Worm (Caenorhabditis elegans): ENCODE results near the gene pals-39.

pals-39 gene

DNA sequence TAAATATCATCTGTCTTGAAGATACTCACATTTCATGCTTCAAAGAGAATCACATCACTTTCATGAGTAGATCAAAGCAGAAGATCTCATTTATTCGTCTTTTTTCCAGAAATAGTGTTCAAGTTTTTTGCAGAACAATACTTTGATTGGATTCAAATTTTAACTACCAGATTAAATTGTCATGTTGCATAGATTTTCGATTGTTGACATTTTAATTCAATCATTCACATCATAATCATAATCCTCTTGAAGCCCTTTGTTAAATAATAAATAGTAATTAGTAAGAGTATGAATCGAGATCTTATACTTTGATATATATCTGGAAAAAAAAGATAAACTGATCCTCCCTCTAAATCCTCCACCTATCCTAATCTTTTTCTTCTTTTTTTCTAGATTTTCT is 15.8 kb downstream of the pals-39 start:
- TF ChIP-seq tlp-1 (tag; optimal IDR thresholded peaks at IDR 0.05) (no peak), nhr-84 (tag; optimal IDR thresholded peaks at IDR 0.05) (no peak), pax-3 (tag; optimal IDR thresholded peaks at IDR 0.05) (peak; percentile 70), dsc-1 (tag; optimal IDR thresholded peaks at IDR 0.05) (peak; percentile 51), nhr-90 (tag; optimal IDR thresholded peaks at IDR 0.05; ENCODE audit: poor library complexity) (no peak), efl-1 (optimal IDR thresholded peaks at IDR 0.05) (no peak), efl-1 (GFP tag; optimal IDR thresholded peaks at IDR 0.05 in 1 of 2) (no peak), mef-2 (tag; optimal IDR thresholded peaks at IDR 0.05) (no peak), irx-1 (tag; optimal IDR thresholded peaks at IDR 0.05) (no peak), zag-1 (tag; optimal IDR thresholded peaks at IDR 0.05) (no peak), efl-3 (GFP tag; optimal IDR thresholded peaks at IDR 0.05) (no peak), dpl-1 (GFP tag; optimal IDR thresholded peaks at IDR 0.05) (no peak), lin-15B (tag; optimal IDR thresholded peaks at IDR 0.05) (no peak), mdl-1 (tag; optimal IDR thresholded peaks at IDR 0.05) (no peak)

ce11 chrV:12421360-12421759 is 22.3 kb downstream of the pals-39 start:
- peak; percentile 48 for TF ChIP-seq lin-14 (GFP tag; optimal IDR thresholded peaks at IDR 0.05)
- no peak for TF ChIP-seq tbx-2 (tag; optimal IDR thresholded peaks at IDR 0.05)
- no peak for TF ChIP-seq nhr-20 (tag; optimal IDR thresholded peaks at IDR 0.05)

- no peak for TF ChIP-seq pqm-1 (tag; optimal IDR thresholded peaks at IDR 0.05)
- TF ChIP-seq nhr-28 (tag; optimal IDR thresholded peaks at IDR 0.05) = no peak
- TF ChIP-seq dsc-1 (tag; optimal IDR thresholded peaks at IDR 0.05) = no peak
- no peak for TF ChIP-seq C16A3.4 (tag; optimal IDR thresholded peaks at IDR 0.05)
- no peak for TF ChIP-seq lin-14 (GFP tag; optimal IDR thresholded peaks at IDR 0.05)
- no peak for TF ChIP-seq mdl-1 (tag; optimal IDR thresholded peaks at IDR 0.05)
- TF ChIP-seq elt-3 (tag; optimal IDR thresholded peaks at IDR 0.05) = no peak
- no peak for TF ChIP-seq lir-3 (tag; optimal IDR thresholded peaks at IDR 0.05; ENCODE audit: poor library complexity)
- TF ChIP-seq ets-5 (GFP tag; IDR thresholded peaks at IDR 0.05) = no peak
- no peak for TF ChIP-seq fos-1 (tag; optimal IDR thresholded peaks at IDR 0.05)
- no peak for TF ChIP-seq fkh-10 (GFP tag; optimal IDR thresholded peaks at IDR 0.05)
- no peak for TF ChIP-seq lin-15B (tag; optimal IDR thresholded peaks at IDR 0.05)
- no peak for TF ChIP-seq fkh-4 (tag; optimal IDR thresholded peaks at IDR 0.05; ENCODE audit: borderline replicate concordance)
- no peak for TF ChIP-seq ceh-82 (tag; optimal IDR thresholded peaks at IDR 0.05)
- no peak for TF ChIP-seq sox-4 (tag; optimal IDR thresholded peaks at IDR 0.05)
- TF ChIP-seq nhr-85 (tag) = no peak
- TF ChIP-seq mep-1 (tag; optimal IDR thresholded peaks at IDR 0.05) = no peak
- TF ChIP-seq snpc-4 (tag; optimal IDR thresholded peaks at IDR 0.05) = no peak
- TF ChIP-seq xbp-1 (tag; optimal IDR thresholded peaks at IDR 0.05) = no peak
- no peak for TF ChIP-seq ztf-4 (tag; optimal IDR thresholded peaks at IDR 0.05)
These were observed 22.8 kb downstream of the pals-39 start, which contains the start of gene C54D10.4 for ce11 chrV:12420843-12421242. Gene C54D10.4 (minus strand): TSS chrV:12420943.

DNA sequence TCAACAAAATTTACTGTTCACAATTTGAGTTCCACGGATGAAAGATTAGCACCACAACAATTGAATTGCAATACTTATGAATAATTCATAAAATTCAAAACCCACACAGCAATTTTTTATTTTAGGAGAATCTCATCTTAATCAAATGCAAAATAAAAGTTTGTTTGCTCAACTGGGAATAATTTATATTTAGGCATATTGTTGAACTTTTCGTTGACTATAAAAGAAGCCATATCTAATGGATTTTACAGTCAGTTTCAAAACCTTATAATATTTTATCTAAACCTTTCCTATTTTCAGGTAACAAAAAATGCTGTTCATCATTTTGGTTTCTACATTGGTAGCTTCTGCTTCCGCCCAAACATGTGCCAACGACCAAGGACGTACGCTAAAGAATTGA is 25.4 kb downstream of the pals-39 start, which contains the start of gene C54D10.3:
C54D10.3 (plus strand) TSS at position 301 of the 400 bp plus-strand sequence.
- TF ChIP-seq sup-37 (GFP tag; optimal IDR thresholded peaks at IDR 0.05) = no peak
- no peak for TF ChIP-seq swsn-7 (tag; optimal IDR thresholded peaks at IDR 0.05)
- no peak for TF ChIP-seq rnt-1 (tag; optimal IDR thresholded peaks at IDR 0.05)
- no peak for TF ChIP-seq lin-39 (tag; optimal IDR thresholded peaks at IDR 0.05)

DNA sequence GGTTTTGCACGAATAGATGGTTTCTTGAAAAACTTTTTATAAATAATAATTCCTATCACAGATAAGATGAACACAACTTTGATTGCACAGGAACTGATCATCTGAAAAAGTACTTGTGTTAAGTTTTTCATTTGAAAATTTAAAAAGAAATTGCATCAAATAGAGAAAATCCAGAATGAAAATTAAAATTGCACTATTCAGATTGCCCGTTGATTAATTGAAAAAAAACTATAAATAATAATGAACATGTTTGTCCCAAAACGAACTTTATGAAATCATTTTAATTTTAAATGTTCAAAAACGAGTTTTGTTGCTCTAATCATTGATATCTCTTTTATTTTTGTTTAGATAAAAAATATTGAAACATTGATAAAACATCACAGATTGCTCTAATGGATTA is 26.4 kb downstream of the pals-39 start, which contains the start of gene cdr-3:
cdr-3 (minus strand) TSS at position 101 of the 400 bp plus-strand sequence.
- TF ChIP-seq fkh-4 (tag; optimal IDR thresholded peaks at IDR 0.05; ENCODE audit: borderline replicate concordance) (no peak), sptf-1 (tag; optimal IDR thresholded peaks at IDR 0.05) (no peak), hpl-2 (GFP tag; optimal IDR thresholded peaks at IDR 0.05) (no peak), hlh-4 (tag; optimal IDR thresholded peaks at IDR 0.05) (no peak), lin-13 (GFP tag; optimal IDR thresholded peaks at IDR 0.05) (no peak), swsn-7 (tag; optimal IDR thresholded peaks at IDR 0.05) (no peak)
